Fruit fly (Drosophila melanogaster): ENCODE measurements around the gene Sk2.

The Sk2 gene

dm6 chr3L:3036951-3037586, 9.8 kb upstream of the Sk2 start (continued):
- TF ChIP-seq Hr38 (GFP tag; optimal IDR thresholded peaks at IDR 0.05), result no peak
- no peak for TF ChIP-seq fd59A (GFP tag; optimal IDR thresholded peaks at IDR 0.05)
- peak; percentile 27 for TF ChIP-seq pdm3 (GFP tag; optimal IDR thresholded peaks at IDR 0.05)
- no peak for TF ChIP-seq CG3032 (tag; optimal IDR thresholded peaks at IDR 0.05)
- TF ChIP-seq vri (GFP tag; optimal IDR thresholded peaks at IDR 0.05), result peak; percentile 87
- TF ChIP-seq CG6163 (GFP tag; IDR thresholded peaks at IDR 0.05), result no peak
- no peak for TF ChIP-seq Eip75B (GFP tag; optimal IDR thresholded peaks at IDR 0.05)
- TF ChIP-seq Hr39 (GFP tag; optimal IDR thresholded peaks at IDR 0.05), result peak; percentile 67
- no peak for TF ChIP-seq CG10631 (GFP tag; optimal IDR thresholded peaks at IDR 0.05)
- no peak for TF ChIP-seq Lpt (GFP tag; optimal IDR thresholded peaks at IDR 0.05)
- no peak for TF ChIP-seq ss (GFP tag; optimal IDR thresholded peaks at IDR 0.05)
- TF ChIP-seq cyc (GFP tag; optimal IDR thresholded peaks at IDR 0.05), result peak; percentile 13
- TF ChIP-seq CG6792 (GFP tag; optimal IDR thresholded peaks at IDR 0.05), result peak; percentile 25
- TF ChIP-seq Smox (GFP tag; optimal IDR thresholded peaks at IDR 0.05), result peak; percentile 52
- TF ChIP-seq CG11762 (GFP tag; optimal IDR thresholded peaks at IDR 0.05; ENCODE audit: insufficient read depth), result no peak
- TF ChIP-seq dac (GFP tag; optimal IDR thresholded peaks at IDR 0.05), result no peak

DNA sequence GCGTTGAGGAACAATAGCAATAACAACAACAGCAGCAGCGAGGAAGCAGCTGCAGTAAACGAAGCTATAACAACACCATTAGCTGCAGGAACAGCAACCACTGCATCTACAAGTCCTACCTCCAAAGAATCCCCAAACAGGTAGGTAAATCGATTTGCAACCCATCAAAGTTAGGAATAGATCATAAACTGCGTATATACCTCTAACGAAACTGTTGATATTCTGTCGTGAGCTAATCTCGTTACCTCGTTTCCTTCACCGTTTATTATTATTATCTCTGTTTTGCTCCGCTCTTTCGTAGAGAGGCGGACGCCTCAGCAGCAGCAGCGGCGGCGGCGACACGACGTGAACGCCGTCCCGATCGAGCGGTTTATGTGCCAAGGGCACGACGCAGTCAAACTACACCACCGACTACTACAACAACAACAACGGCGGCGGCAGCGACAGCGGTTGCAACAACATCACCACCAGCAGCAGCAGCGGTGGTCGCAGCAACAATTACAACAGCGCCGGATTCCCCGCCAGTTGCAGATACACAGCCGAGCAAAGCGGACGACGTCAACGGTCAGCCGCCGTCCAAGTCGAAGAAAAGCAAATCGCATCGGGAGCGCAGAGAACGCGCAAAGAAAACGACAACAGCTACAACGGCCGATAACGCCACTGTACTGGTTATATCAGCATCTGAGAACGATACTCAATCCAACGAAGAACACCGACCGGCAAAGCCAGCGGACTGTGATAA, 8.9 kb upstream of the Sk2 start:
- TF ChIP-seq Eip78C (GFP tag) (peak; percentile 20), vri (GFP tag; optimal IDR thresholded peaks at IDR 0.05) (peak; percentile 89), CG6163 (GFP tag; IDR thresholded peaks at IDR 0.05) (peak; percentile 74; the same call in 2 of the 3 replicates), svp (GFP tag) (peak; percentile 87), Gug (GFP tag; IDR thresholded peaks at IDR 0.05) (peak; percentile 31; the same call in 1 of the 2 replicates), CG9139 (GFP tag; optimal IDR thresholded peaks at IDR 0.05) (no peak), CG15336 (GFP tag; IDR thresholded peaks at IDR 0.05) (peak; percentile 55), CG16779 (tag; optimal IDR thresholded peaks at IDR 0.05) (peak; percentile 41), eg (GFP tag; IDR thresholded peaks at IDR 0.05) (peak; percentile 53; the same call in 2 of the 3 replicates), CG11294 (GFP tag; IDR thresholded peaks at IDR 0.05) (peak; percentile 53; the same call in 1 of the 2 replicates), Blimp-1 (GFP tag; optimal IDR thresholded peaks at IDR 0.05) (no peak), CG6808 (GFP tag; optimal IDR thresholded peaks at IDR 0.05) (no peak), lz (GFP tag; optimal IDR thresholded peaks at IDR 0.05) (no peak)

DNA sequence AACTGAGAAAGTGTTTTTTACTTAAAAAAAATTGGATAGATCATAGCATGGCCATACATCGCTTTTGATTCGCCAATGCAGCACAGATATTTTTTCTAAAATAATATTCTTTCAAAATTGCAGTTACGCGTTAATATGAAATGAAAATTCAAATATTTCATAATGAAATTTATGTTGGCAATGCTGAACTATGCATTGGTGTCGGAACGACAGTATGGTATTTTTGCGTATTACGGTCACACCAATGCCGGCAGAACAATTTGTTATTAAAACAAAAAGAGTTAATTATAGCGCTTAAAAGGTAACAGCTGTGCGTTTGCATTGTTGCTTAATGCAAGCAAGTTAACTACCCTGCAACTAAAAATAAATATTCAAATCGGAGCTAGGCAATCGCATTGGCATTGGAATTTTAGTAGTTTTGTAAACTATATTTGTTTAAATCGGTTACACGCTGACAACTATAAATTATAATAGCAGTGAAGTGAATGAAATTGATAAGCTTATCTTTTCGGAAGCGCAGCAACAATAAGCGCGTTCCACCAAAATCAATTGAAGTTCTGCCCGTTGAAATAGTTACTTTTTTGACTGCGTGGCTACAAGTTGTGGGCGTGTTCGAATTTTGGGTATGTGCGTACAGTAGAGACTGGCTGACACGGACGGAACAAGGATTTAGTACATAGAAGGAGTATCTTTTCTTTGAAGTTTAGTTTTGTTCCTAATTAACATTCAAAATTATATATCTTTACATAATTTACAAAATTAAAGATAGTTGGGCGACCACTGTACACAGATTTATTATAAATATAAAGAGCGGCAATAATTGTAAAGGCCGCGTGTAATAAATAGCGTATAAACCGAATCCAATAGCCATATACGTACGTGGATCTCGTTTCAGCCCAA, 4.5 kb upstream of the Sk2 start, which contains the start of gene Prx4:
TSS of gene Prx4 (plus strand) at position 210 of the 900 bp plus-strand sequence.
- peak; percentile 63 for TF ChIP-seq CG6276 (GFP tag; optimal IDR thresholded peaks at IDR 0.05)
- peak; percentile 31 for TF ChIP-seq CG8319 (GFP tag; optimal IDR thresholded peaks at IDR 0.05)
- TF ChIP-seq salr (GFP tag; optimal IDR thresholded peaks at IDR 0.05), result no peak
- no peak for TF ChIP-seq Blimp-1 (GFP tag; optimal IDR thresholded peaks at IDR 0.05)
- TF ChIP-seq CG4318 (GFP tag; optimal IDR thresholded peaks at IDR 0.05), result peak; percentile 5
- peak; percentile 2 for TF ChIP-seq CG7368 (GFP tag; optimal IDR thresholded peaks at IDR 0.05)
- peak; percentile 70 for TF ChIP-seq Hr4 (GFP tag; optimal IDR thresholded peaks at IDR 0.05)
- peak; percentile 59 for TF ChIP-seq CG31627 (GFP tag; optimal IDR thresholded peaks at IDR 0.05)
- TF ChIP-seq achi (GFP tag; optimal IDR thresholded peaks at IDR 0.05), result peak; percentile 71
- peak; percentile 71 for TF ChIP-seq Met (GFP tag; optimal IDR thresholded peaks at IDR 0.05)
- TF ChIP-seq CG3032 (tag; optimal IDR thresholded peaks at IDR 0.05), result peak; percentile 47
- peak; percentile 23 for TF ChIP-seq dsx (GFP tag; optimal IDR thresholded peaks at IDR 0.05; ENCODE audit: poor library complexity, severe bottlenecking)
- peak; percentile 88 for TF ChIP-seq svp (GFP tag)
- TF ChIP-seq Gug (GFP tag; IDR thresholded peaks at IDR 0.05), result peak; percentile 59
- peak; percentile 49 for TF ChIP-seq net (GFP tag; optimal IDR thresholded peaks at IDR 0.05)
- peak; percentile 60 for TF ChIP-seq CG10631 (GFP tag; optimal IDR thresholded peaks at IDR 0.05)
- peak; percentile 43 for TF ChIP-seq CG6792 (GFP tag; optimal IDR thresholded peaks at IDR 0.05)
- TF ChIP-seq CG10669 (GFP tag; optimal IDR thresholded peaks at IDR 0.05), result peak; percentile 44
- TF ChIP-seq Lpt (GFP tag; optimal IDR thresholded peaks at IDR 0.05), result no peak
- TF ChIP-seq OdsH (GFP tag; optimal IDR thresholded peaks at IDR 0.05), result peak; percentile 55
- TF ChIP-seq Ets21C (GFP tag; optimal IDR thresholded peaks at IDR 0.05), result peak; percentile 43
- TF ChIP-seq pdm3 (GFP tag; optimal IDR thresholded peaks at IDR 0.05), result peak; percentile 53
- no peak for TF ChIP-seq CG11762 (GFP tag; optimal IDR thresholded peaks at IDR 0.05; ENCODE audit: insufficient read depth)
- peak; percentile 59 for TF ChIP-seq Smox (GFP tag; optimal IDR thresholded peaks at IDR 0.05)
- peak; percentile 61 for TF ChIP-seq topi (GFP tag; optimal IDR thresholded peaks at IDR 0.05)
- peak; percentile 81 for TF ChIP-seq esn (GFP tag; optimal IDR thresholded peaks at IDR 0.05)
